Fruit fly (Drosophila melanogaster) whole organism: ENCODE measurements around the gene CG8292.

Source experiments
- CG8478 ChIP-seq: fragments of >200 bp; optimal IDR thresholded peaks from 2 replicates; lab custom pipeline; 2018; ENCODE audit warnings: inconsistent platforms
- Dll ChIP-seq: fragments of >200 bp; optimal IDR thresholded peaks from 2 replicates; lab custom pipeline; 2017
- EcR ChIP-seq, 2 experiments: fragments of >200 bp; optimal IDR thresholded peaks; 2 replicates each; lab custom pipeline; 2017; ENCODE audit warnings: missing biosample characterization in 2 of 2, missing genetic modification characterization in 2 of 2, missing genetic modification reagents in 2 of 2
- pan ChIP-seq: fragments of >200 bp; optimal IDR thresholded peaks from 2 replicates; lab custom pipeline; 2017
- psq ChIP-seq: fragments of >200 bp; optimal IDR thresholded peaks from 2 replicates; lab custom pipeline; 2017
- usp ChIP-seq: fragments of >200 bp; optimal IDR thresholded peaks from 2 replicates; lab custom pipeline; 2017; ENCODE audit warnings: missing biosample characterization, missing genetic modification characterization, mixed read lengths

DNA sequence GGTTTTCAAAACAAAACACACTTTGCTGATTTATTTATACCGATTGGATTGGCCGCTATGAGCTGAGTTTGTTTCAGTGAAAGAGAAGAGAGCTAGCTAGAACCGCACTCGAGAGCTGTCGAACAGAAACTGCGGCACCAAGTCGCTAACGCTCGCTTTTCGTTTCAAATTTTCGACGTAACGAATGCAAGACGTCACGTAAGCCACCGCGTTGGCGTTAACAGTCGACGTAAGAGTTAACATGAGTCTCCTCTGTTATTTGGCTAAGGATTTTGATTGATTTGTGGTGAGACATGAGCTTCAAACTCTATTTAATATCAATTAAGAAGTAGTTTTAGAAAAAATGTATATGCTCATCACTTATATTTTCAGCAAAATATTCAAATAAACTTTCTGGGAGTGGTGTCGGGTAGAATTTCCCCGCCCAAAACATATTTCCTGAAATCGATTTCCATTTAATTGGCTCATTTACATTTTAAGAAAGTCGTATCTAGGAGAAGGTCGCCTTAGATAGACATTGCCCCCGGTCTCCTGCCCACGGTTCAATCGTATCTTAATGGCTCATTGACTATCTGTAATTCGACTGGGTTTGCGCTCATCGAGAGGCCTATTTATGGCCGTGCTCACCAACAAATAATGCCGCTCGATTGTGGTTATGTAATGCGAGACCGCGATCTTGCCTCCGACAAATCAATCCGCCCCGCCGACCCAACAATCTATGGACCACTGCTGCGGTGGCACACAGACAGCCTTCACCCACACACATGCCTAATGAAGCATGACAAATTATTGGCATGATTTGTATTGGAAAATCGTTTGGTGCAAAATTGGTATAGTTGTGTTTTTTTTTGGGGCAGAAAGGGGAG, 39.8 kb upstream of the CG8292 start, which contains the start of gene CG8086:
- TF ChIP-seq CG8478 (lab: Kevin White, UChicago) (no peak), usp (no peak), Dll (lab: Kevin White, UChicago) (no peak), pan (lab: Kevin White, UChicago) (no peak), psq (lab: Kevin White, UChicago) (no peak), EcR (GFP tag; optimal IDR thresholded peaks at IDR 0.05; lab: Kevin White, UChicago) (no peak)
